Worm (Caenorhabditis elegans): ENCODE results near the gene clec-207.

Gene clec-207

DNA sequence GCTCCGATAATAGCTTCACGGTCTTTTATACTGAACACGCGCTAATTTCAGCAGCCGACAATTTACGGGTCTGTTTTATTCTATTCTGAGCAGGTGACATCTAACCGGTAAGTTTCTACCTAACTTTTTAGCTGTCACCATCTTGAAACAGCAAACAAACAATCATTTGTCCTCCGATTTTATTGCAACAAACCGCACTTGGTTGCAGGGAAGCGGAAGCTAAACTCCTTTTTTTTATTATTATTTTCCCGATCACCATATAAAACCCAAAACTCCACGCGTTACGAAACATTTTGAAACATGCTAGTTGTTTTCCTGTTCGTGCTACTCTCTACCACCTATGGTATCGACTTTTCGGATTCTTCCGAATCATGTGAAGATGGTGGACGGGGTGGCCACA is 1.8 kb downstream of the clec-207 start, which contains the start of gene clec-208:
Gene clec-208, plus strand, starts transcription at position 301 of the 400 bp plus-strand sequence.
- no peak for TF ChIP-seq unc-86 (tag; optimal IDR thresholded peaks at IDR 0.05)
- TF ChIP-seq unc-130 (tag; optimal IDR thresholded peaks at IDR 0.05): no peak
- TF ChIP-seq ceh-63 (GFP tag; optimal IDR thresholded peaks at IDR 0.05): no peak
- TF ChIP-seq dpl-1 (GFP tag; optimal IDR thresholded peaks at IDR 0.05): no peak
- no peak for TF ChIP-seq nhr-77 (tag; optimal IDR thresholded peaks at IDR 0.05)
- TF ChIP-seq lir-3 (tag; optimal IDR thresholded peaks at IDR 0.05; ENCODE audit: poor library complexity): no peak
- TF ChIP-seq C16A3.4 (tag; optimal IDR thresholded peaks at IDR 0.05): no peak
- no peak for TF ChIP-seq nhr-237 (tag; optimal IDR thresholded peaks at IDR 0.05)
- TF ChIP-seq hlh-17 (GFP tag; optimal IDR thresholded peaks at IDR 0.05; ENCODE audit: borderline replicate concordance): no peak

ce11 chrV:2099040-2099439 is 3.2 kb downstream of the clec-207 start, which contains the start of gene F36F12.7:
F36F12.7 (plus strand) TSS chrV:2099340.
- TF ChIP-seq blmp-1 (tag; optimal IDR thresholded peaks at IDR 0.05) (no peak), fkh-4 (tag; optimal IDR thresholded peaks at IDR 0.05; ENCODE audit: borderline replicate concordance) (no peak), zag-1 (tag; optimal IDR thresholded peaks at IDR 0.05) (no peak), aha-1 (tag; optimal IDR thresholded peaks at IDR 0.05) (no peak), unc-62 (GFP tag; optimal IDR thresholded peaks at IDR 0.05) (no peak), lin-15B (tag; optimal IDR thresholded peaks at IDR 0.05) (no peak), hlh-17 (GFP tag; optimal IDR thresholded peaks at IDR 0.05; ENCODE audit: borderline replicate concordance) (no peak), ceh-82 (tag; optimal IDR thresholded peaks at IDR 0.05) (no peak), ces-1 (GFP tag; optimal IDR thresholded peaks at IDR 0.05) (no peak), snu-23 (GFP tag; optimal IDR thresholded peaks at IDR 0.05) (no peak), nhr-28 (tag; optimal IDR thresholded peaks at IDR 0.05) (no peak)

DNA sequence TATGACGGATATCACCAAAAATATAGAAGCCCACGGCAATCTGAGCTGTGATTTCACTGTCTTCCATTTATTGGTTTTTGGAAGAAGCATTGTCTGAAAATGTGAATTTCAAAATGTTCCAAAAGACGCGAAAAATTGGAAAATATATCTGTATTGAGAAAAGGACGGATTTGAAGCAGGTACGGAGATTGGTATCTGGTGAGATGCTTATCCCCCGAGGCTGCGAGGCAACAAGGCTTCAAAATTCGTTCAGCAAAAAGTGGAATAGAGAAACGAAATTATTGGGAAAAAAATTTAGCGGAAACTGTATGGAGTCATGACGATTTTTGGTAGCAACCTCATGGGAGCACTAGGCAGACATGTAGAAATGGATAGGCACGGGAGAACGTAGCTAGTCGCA is 7.2 kb downstream of the clec-207 start, which contains the start of gene F36F12.1:
Gene F36F12.1, minus strand, starts transcription at position 101 of the 400 bp plus-strand sequence.
- TF ChIP-seq efl-1 (optimal IDR thresholded peaks at IDR 0.05) (no peak), efl-1 (GFP tag; optimal IDR thresholded peaks at IDR 0.05 in 1 of 2) (peak in 1 of 2 experiments; percentile 55), fkh-10 (GFP tag; optimal IDR thresholded peaks at IDR 0.05) (no peak), C34B4.2 (tag; optimal IDR thresholded peaks at IDR 0.05) (no peak)

ce11 chrV:2105976-2106375 is 10.1 kb downstream of the clec-207 start, which contains the start of gene F22F7.4:
F22F7.4 (minus strand) TSS chrV:2106076.
- TF ChIP-seq unc-98 (GFP tag; IDR thresholded peaks at IDR 0.05) (no peak), nhr-12 (tag; optimal IDR thresholded peaks at IDR 0.05) (no peak), Y116A8C.19 (tag; optimal IDR thresholded peaks at IDR 0.05; ENCODE audit: borderline replicate concordance) (no peak), ama-1 (optimal IDR thresholded peaks at IDR 0.05) (no peak), lin-35 (GFP tag; optimal IDR thresholded peaks at IDR 0.05) (no peak), irx-1 (tag; optimal IDR thresholded peaks at IDR 0.05) (no peak), nhr-85 (tag) (no peak), grh-1 (GFP tag; IDR thresholded peaks at IDR 0.05) (no peak), alr-1 (tag; optimal IDR thresholded peaks at IDR 0.05; ENCODE audit: borderline replicate concordance) (no peak), fkh-4 (tag; optimal IDR thresholded peaks at IDR 0.05; ENCODE audit: borderline replicate concordance) (no peak), snpc-4 (tag; optimal IDR thresholded peaks at IDR 0.05) (no peak), ceh-82 (tag; optimal IDR thresholded peaks at IDR 0.05) (no peak), rnt-1 (tag; optimal IDR thresholded peaks at IDR 0.05) (no peak), nhr-237 (tag; optimal IDR thresholded peaks at IDR 0.05) (no peak)

DNA sequence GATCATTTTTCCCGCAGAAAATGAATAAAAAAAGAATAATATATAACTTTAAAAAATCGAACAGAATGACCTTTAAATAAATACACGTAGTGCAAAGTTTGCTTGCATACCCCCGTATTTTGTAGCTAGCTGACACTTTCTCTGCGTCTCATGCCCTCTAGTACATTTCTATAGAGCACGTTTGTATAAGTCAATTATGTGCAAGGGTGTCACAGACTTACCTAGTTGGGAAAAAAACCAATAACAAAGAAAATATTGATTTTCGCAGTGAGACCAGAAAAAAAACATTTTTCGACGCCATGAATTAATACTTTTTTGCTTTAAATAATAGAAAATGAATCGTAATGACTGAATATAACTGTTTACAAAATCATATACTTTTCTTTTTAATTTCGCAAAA is 13.4 kb downstream of the clec-207 start, which contains the start of gene ckb-4:
Gene ckb-4, minus strand, starts transcription at position 140 of the 400 bp plus-strand sequence.
- no peak for TF ChIP-seq nhr-90 (tag; optimal IDR thresholded peaks at IDR 0.05; ENCODE audit: poor library complexity)
- TF ChIP-seq nhr-47 (tag; optimal IDR thresholded peaks at IDR 0.05): no peak
- TF ChIP-seq pqm-1 (tag; optimal IDR thresholded peaks at IDR 0.05): no peak
- no peak for TF ChIP-seq mab-9 (GFP tag; IDR thresholded peaks at IDR 0.05)
- TF ChIP-seq xbp-1 (tag; optimal IDR thresholded peaks at IDR 0.05): peak; percentile 26
- peak; percentile 47 for TF ChIP-seq nhr-85 (tag)
- no peak for TF ChIP-seq sup-37 (GFP tag; optimal IDR thresholded peaks at IDR 0.05)
- TF ChIP-seq grh-1 (GFP tag; IDR thresholded peaks at IDR 0.05): no peak
- TF ChIP-seq nhr-237 (tag; optimal IDR thresholded peaks at IDR 0.05): no peak
- peak; percentile 11 for TF ChIP-seq vab-15 (tag; optimal IDR thresholded peaks at IDR 0.05)
- peak; percentile 41 for TF ChIP-seq lin-15B (tag; optimal IDR thresholded peaks at IDR 0.05)
- TF ChIP-seq efl-1 (optimal IDR thresholded peaks at IDR 0.05): peak; percentile 59 to 70
- TF ChIP-seq efl-1 (GFP tag; optimal IDR thresholded peaks at IDR 0.05 in 1 of 2): peak; percentile 54 to 85
- TF ChIP-seq ceh-63 (GFP tag; optimal IDR thresholded peaks at IDR 0.05): no peak
- no peak for TF ChIP-seq nhr-19 (GFP tag; conservative IDR thresholded peaks at IDR 0.05)
- TF ChIP-seq dpl-1 (GFP tag; optimal IDR thresholded peaks at IDR 0.05): peak; percentile 9 to 69 (median 29)
- TF ChIP-seq ces-1 (GFP tag; optimal IDR thresholded peaks at IDR 0.05): no peak
- TF ChIP-seq hpl-2 (GFP tag; optimal IDR thresholded peaks at IDR 0.05): no peak
- TF ChIP-seq nhr-12 (tag; optimal IDR thresholded peaks at IDR 0.05): no peak
- TF ChIP-seq unc-130 (tag; optimal IDR thresholded peaks at IDR 0.05): no peak
- TF ChIP-seq fkh-4 (tag; optimal IDR thresholded peaks at IDR 0.05; ENCODE audit: borderline replicate concordance): no peak
- no peak for TF ChIP-seq ceh-90 (tag; optimal IDR thresholded peaks at IDR 0.05)
- TF ChIP-seq lin-35 (GFP tag; optimal IDR thresholded peaks at IDR 0.05): peak; percentile 48 to 66
- TF ChIP-seq aha-1 (tag; optimal IDR thresholded peaks at IDR 0.05): no peak

Data from whole organism, L1 larva.